Worm (Caenorhabditis elegans) whole organism, young adult: ENCODE measurements around the gene srx-116.

Experiments
- B0261.1 ChIP-seq: sonication (generic microtip); optimal IDR thresholded peaks from 2 replicates; lab custom pipeline; 2016; ENCODE audit warnings: mild to moderate bottlenecking, missing genetic modification characterization, moderate library complexity, missing compliant biosample characterization
- D2030.7 ChIP-seq: fragments of 200-800 bp; sonication (Bioruptor generic); IDR thresholded peaks from 2 replicates; pipeline ENCODE4 v1.3.6; 2022; ENCODE audit warnings: missing genetic modification reagents, missing genetic modification characterization, missing compliant biosample characterization
- F23B12.7 ChIP-seq: sonication (generic microtip); optimal IDR thresholded peaks from 2 replicates; lab custom pipeline; 2017; ENCODE audit warnings: missing genetic modification characterization, mild to moderate bottlenecking, missing compliant biosample characterization, antibody characterized with exemption, moderate library complexity; ENCODE audit not compliant: insufficient read depth
- F57A8.1 ChIP-seq: fragments of 200-800 bp; sonication (Bioruptor generic); optimal IDR thresholded peaks from 2 replicates; lab custom pipeline; 2018; ENCODE audit warnings: mild to moderate bottlenecking, missing genetic modification characterization, moderate library complexity, missing compliant biosample characterization
- Y67H2A.10 ChIP-seq: fragments of 200-800 bp; sonication (Bioruptor generic); conservative IDR thresholded peaks from 2 replicates; pipeline ENCODE4 v1.3.6; 2022; ENCODE audit warnings: missing genetic modification reagents, missing genetic modification characterization, missing compliant biosample characterization
- ZK185.1 ChIP-seq: sonication (generic microtip); optimal IDR thresholded peaks from 2 replicates; lab custom pipeline; 2016; ENCODE audit warnings: mild to moderate bottlenecking, missing genetic modification characterization, missing compliant biosample characterization; ENCODE audit not compliant: poor library complexity, severe bottlenecking
- aptf-2 ChIP-seq: fragments of 200-800 bp; sonication (Bioruptor generic); conservative IDR thresholded peaks from 2 replicates; pipeline ENCODE4 v1.3.6; 2022; ENCODE audit warnings: missing genetic modification reagents, missing genetic modification characterization, missing compliant biosample characterization
- aptf-3 ChIP-seq: fragments of 200-800 bp; sonication (Bioruptor generic); IDR thresholded peaks from 2 replicates; pipeline ENCODE4 v1.3.6; 2022; ENCODE audit warnings: missing genetic modification characterization, missing compliant biosample characterization
- athp-1 ChIP-seq: sonication (generic microtip); optimal IDR thresholded peaks from 2 replicates; lab custom pipeline; 2017; ENCODE audit warnings: mild to moderate bottlenecking, missing genetic modification characterization, missing compliant biosample characterization
- attf-6 ChIP-seq: fragments of 200-800 bp; sonication (Bioruptor generic); IDR thresholded peaks from 2 replicates; pipeline ENCODE4 v1.3.6; 2022; ENCODE audit warnings: missing genetic modification reagents, missing genetic modification characterization, missing compliant biosample characterization
- ccch-3 ChIP-seq: fragments of 200-800 bp; sonication (Bioruptor generic); optimal IDR thresholded peaks from 2 replicates; lab custom pipeline; 2018; ENCODE audit warnings: mild to moderate bottlenecking, missing genetic modification characterization, missing compliant biosample characterization
- cebp-1 ChIP-seq, 2 experiments: fragments of 200-800 bp in 1 of 2; sonication (Bioruptor generic) in 1 of 2; sonication (generic microtip) in 1 of 2; IDR thresholded peaks in 1 of 2; optimal IDR thresholded peaks in 1 of 2; 2 replicates each; pipeline versions ENCODE4 v1.3.6 to Lab custom; 2017 to 2022; ENCODE audit warnings: missing compliant biosample characterization in 2 of 2, missing genetic modification characterization in 2 of 2, mild to moderate bottlenecking in 1 of 2, missing genetic modification reagents in 1 of 2, moderate library complexity in 1 of 2
- cebp-2 ChIP-seq: fragments of 200-800 bp; sonication (Bioruptor generic); IDR thresholded peaks from 2 replicates; pipeline ENCODE4 v1.3.6; 2022; ENCODE audit warnings: missing genetic modification characterization, missing compliant biosample characterization
- ceh-27 ChIP-seq: fragments of 200-800 bp; sonication (Bioruptor generic); optimal IDR thresholded peaks from 2 replicates; lab custom pipeline; 2018; ENCODE audit warnings: mild to moderate bottlenecking, missing genetic modification characterization, moderate library complexity, missing compliant biosample characterization
- ceh-58 ChIP-seq: fragments of 200-800 bp; sonication (Bioruptor generic); IDR thresholded peaks from 2 replicates; pipeline ENCODE4 v1.3.6; 2022; ENCODE audit warnings: missing genetic modification characterization, missing compliant biosample characterization
- egl-44 ChIP-seq: fragments of 200-800 bp; sonication (Bioruptor generic); IDR thresholded peaks from 2 replicates; pipeline ENCODE4 v1.3.6; 2022; ENCODE audit warnings: missing genetic modification reagents, missing genetic modification characterization, missing compliant biosample characterization
- fkh-3 ChIP-seq: sonication (generic microtip); optimal IDR thresholded peaks from 2 replicates; lab custom pipeline; 2016; ENCODE audit warnings: mild to moderate bottlenecking, missing genetic modification characterization, missing compliant biosample characterization
- gei-17 ChIP-seq: fragments of 200-800 bp; sonication (Bioruptor generic); optimal IDR thresholded peaks from 2 replicates; lab custom pipeline; 2018; ENCODE audit warnings: mild to moderate bottlenecking, missing genetic modification characterization, missing compliant biosample characterization
- hlh-12 ChIP-seq: sonication (generic microtip); optimal IDR thresholded peaks from 2 replicates; lab custom pipeline; 2016; ENCODE audit warnings: missing genetic modification characterization, missing compliant biosample characterization
- hlh-26 ChIP-seq: fragments of 200-800 bp; sonication (Bioruptor generic); conservative IDR thresholded peaks from 2 replicates; pipeline ENCODE4 v1.3.6; 2022; ENCODE audit warnings: missing genetic modification reagents, missing genetic modification characterization, missing compliant biosample characterization
- lag-1 ChIP-seq: fragments of 200-800 bp; sonication (Bioruptor generic); IDR thresholded peaks from 2 replicates; pipeline ENCODE4 v1.3.6; 2022; ENCODE audit warnings: missing genetic modification reagents, missing genetic modification characterization, missing compliant biosample characterization
- let-607 ChIP-seq, 2 experiments: fragments of 200-800 bp in 1 of 2; sonication (Bioruptor generic) in 1 of 2; sonication (generic microtip) in 1 of 2; optimal IDR thresholded peaks; 2 replicates each; lab custom pipeline; 2016 to 2018; ENCODE audit warnings: mild to moderate bottlenecking in 2 of 2, missing compliant biosample characterization in 2 of 2, missing genetic modification characterization in 2 of 2, moderate library complexity in 2 of 2, missing genotype in 1 of 2
- lir-1 ChIP-seq: fragments of 200-800 bp; sonication (Bioruptor generic); conservative IDR thresholded peaks from 2 replicates; pipeline ENCODE4 v1.3.6; 2022; ENCODE audit warnings: missing genetic modification reagents, missing genetic modification characterization, missing compliant biosample characterization
- lsl-1 ChIP-seq: fragments of 200-800 bp; sonication (Bioruptor generic); optimal IDR thresholded peaks from 2 replicates; lab custom pipeline; 2018; ENCODE audit warnings: mild to moderate bottlenecking, missing genetic modification characterization, moderate library complexity, missing compliant biosample characterization
- madf-8 ChIP-seq: fragments of 200-800 bp; sonication (Bioruptor generic); conservative IDR thresholded peaks from 2 replicates; pipeline ENCODE4 v1.3.6; 2022; ENCODE audit warnings: missing genetic modification reagents, missing genetic modification characterization, missing compliant biosample characterization
- mxl-1 ChIP-seq: sonication (generic microtip); optimal IDR thresholded peaks from 2 replicates; lab custom pipeline; 2016; ENCODE audit warnings: missing genetic modification characterization, missing compliant biosample characterization
- nfya-1 ChIP-seq: sonication (generic microtip); optimal IDR thresholded peaks from 2 replicates; lab custom pipeline; 2017; ENCODE audit warnings: antibody characterized with exemption, missing compliant biosample characterization, missing genetic modification characterization, borderline replicate concordance; ENCODE audit not compliant: insufficient read depth
- nhr-120 ChIP-seq: fragments of 200-800 bp; sonication (Bioruptor generic); IDR thresholded peaks from 2 replicates; pipeline ENCODE4 v1.3.6; 2022; ENCODE audit warnings: missing genetic modification characterization, missing compliant biosample characterization
- nhr-27 ChIP-seq: fragments of 200-800 bp; sonication (Bioruptor generic); optimal IDR thresholded peaks from 2 replicates; lab custom pipeline; 2018; ENCODE audit warnings: mild to moderate bottlenecking, missing genetic modification characterization, moderate library complexity, missing compliant biosample characterization
- nhr-80 ChIP-seq: sonication (generic microtip); optimal IDR thresholded peaks from 2 replicates; lab custom pipeline; 2016; ENCODE audit warnings: missing genetic modification characterization, missing compliant biosample characterization
- nhr-90 ChIP-seq: sonication (generic microtip); optimal IDR thresholded peaks from 2 replicates; lab custom pipeline; 2016; ENCODE audit warnings: missing genotype, mild to moderate bottlenecking, missing genetic modification characterization, missing compliant biosample characterization
- rpc-1 ChIP-seq, 2 experiments: fragments of 150-350 bp in 1 of 2; sonication (generic microtip) in 1 of 2; optimal IDR thresholded peaks; 2 replicates each; lab custom pipeline; 2014 to 2018; ENCODE audit warnings: missing biosample characterization in 1 of 2, missing genetic modification characterization in 1 of 2, missing genetic modification reagents in 1 of 2, missing genotype in 1 of 2
- snpc-1.3 ChIP-seq: sonication (generic microtip); optimal IDR thresholded peaks from 2 replicates; lab custom pipeline; 2017; ENCODE audit warnings: missing genetic modification characterization, mild to moderate bottlenecking, missing compliant biosample characterization, antibody characterized with exemption, moderate library complexity, missing genotype, missing genetic modification reagents; ENCODE audit not compliant: insufficient read depth
- snpc-4 ChIP-seq, 5 experiments: fragments of 150-350 bp in 1 of 5; sonication (generic microtip) in 4 of 5; optimal IDR thresholded peaks; 2 replicates each; lab custom pipeline; 2014 to 2018; ENCODE audit warnings: missing genetic modification characterization in 5 of 5, missing biosample characterization in 3 of 5, antibody characterized with exemption in 2 of 5, mild to moderate bottlenecking in 2 of 5, missing compliant biosample characterization in 2 of 5, missing genotype in 2 of 5, moderate library complexity in 2 of 5, missing genetic modification reagents in 1 of 5
- somi-1 ChIP-seq: fragments of 200-800 bp; sonication (Bioruptor generic); optimal IDR thresholded peaks from 2 replicates; lab custom pipeline; 2018; ENCODE audit warnings: mild to moderate bottlenecking, missing genetic modification characterization, missing compliant biosample characterization
- tbp1 ChIP-seq: fragments of 200-800 bp; sonication (Bioruptor generic); optimal IDR thresholded peaks from 2 replicates; lab custom pipeline; 2018; ENCODE audit warnings: mild to moderate bottlenecking, missing genetic modification characterization, missing compliant biosample characterization
- tbx-9 ChIP-seq: sonication (generic microtip); optimal IDR thresholded peaks from 2 replicates; lab custom pipeline; 2016; ENCODE audit warnings: borderline replicate concordance, missing genetic modification characterization, inconsistent platforms, missing compliant biosample characterization
- unc-130 ChIP-seq: sonication (generic microtip); optimal IDR thresholded peaks from 2 replicates; lab custom pipeline; 2016; ENCODE audit warnings: missing genetic modification reagents, missing genetic modification characterization, missing compliant biosample characterization
- ztf-18 ChIP-seq: sonication (generic microtip); optimal IDR thresholded peaks from 2 replicates; lab custom pipeline; 2016; ENCODE audit warnings: missing genotype, mild to moderate bottlenecking, missing genetic modification characterization, missing compliant biosample characterization
- ztf-25 ChIP-seq: fragments of 200-800 bp; sonication (Bioruptor generic); IDR thresholded peaks from 2 replicates; pipeline ENCODE4 v1.3.6; 2022; ENCODE audit warnings: missing genetic modification reagents, missing genetic modification characterization, missing compliant biosample characterization
- ztf-28 ChIP-seq: fragments of 200-800 bp; sonication (Bioruptor generic); IDR thresholded peaks from 2 replicates; pipeline ENCODE4 v1.3.6; 2022; ENCODE audit warnings: missing genetic modification reagents, missing genetic modification characterization, missing compliant biosample characterization

The srx-116 gene

DNA sequence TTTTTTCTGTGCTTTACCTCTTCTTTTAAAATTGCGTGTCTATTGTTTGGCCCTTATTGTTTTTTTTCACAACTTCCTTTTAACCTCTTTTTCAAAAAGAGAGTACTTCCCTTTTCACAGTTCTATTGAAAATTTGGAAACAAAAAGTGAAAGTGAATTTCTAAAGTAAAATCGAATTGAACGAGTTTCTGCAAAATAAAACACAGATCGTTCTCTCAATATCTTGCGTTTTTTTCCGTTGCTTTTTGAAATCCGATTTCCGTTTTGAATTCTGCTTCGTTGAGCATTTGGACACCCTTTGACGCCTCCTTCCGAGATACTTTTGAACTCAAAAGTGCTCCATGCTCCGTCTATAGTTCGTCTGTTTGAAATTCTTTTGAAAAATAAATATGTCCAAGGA lies 5.6 kb downstream of the srx-116 start:
- TF ChIP-seq nhr-120 (GFP tag; lab: Robert Waterston, UW) (no peak), B0261.1 (tag; lab: Kevin White, UChicago) (no peak), ztf-28 (GFP tag; lab: Robert Waterston, UW) (no peak), hlh-12 (tag; lab: Kevin White, UChicago) (no peak), D2030.7 (GFP tag; lab: Robert Waterston, UW) (no peak), madf-8 (GFP tag; lab: Robert Waterston, UW) (no peak), hlh-26 (no peak), lag-1 (GFP tag; lab: Robert Waterston, UW) (no peak), lir-1 (no peak), nhr-90 (no peak), nhr-27 (tag; lab: Kevin White, UChicago) (no peak), let-607 (tag; optimal IDR thresholded peaks at IDR 0.05; lab: Kevin White, UChicago) (no peak), ztf-25 (GFP tag; lab: Robert Waterston, UW) (no peak), nhr-80 (tag; lab: Kevin White, UChicago) (no peak), ztf-18 (tag; lab: Kevin White, UChicago) (no peak), gei-17 (GFP tag; lab: Kevin White, UChicago) (no peak), lsl-1 (GFP tag; lab: Kevin White, UChicago) (no peak), tbp1 (GFP tag; lab: Kevin White, UChicago) (no peak)

ce11 chrV:12679292-12679691 lies 8.6 kb downstream of the srx-116 start:
- no peak for TF ChIP-seq cebp-2 (GFP tag; lab: Robert Waterston, UW)
- no peak for TF ChIP-seq ccch-3 (GFP tag; lab: Kevin White, UChicago)
- TF ChIP-seq cebp-1 (GFP tag; IDR thresholded peaks at IDR 0.05; lab: Robert Waterston, UW) = no peak
- no peak for TF ChIP-seq cebp-1 (tag; optimal IDR thresholded peaks at IDR 0.05; lab: Kevin White, UChicago)
- TF ChIP-seq tbx-9 (tag; lab: Kevin White, UChicago) = no peak
- TF ChIP-seq nhr-80 (tag; lab: Kevin White, UChicago) = no peak
- no peak for TF ChIP-seq somi-1 (GFP tag; lab: Kevin White, UChicago)
- no peak for TF ChIP-seq mxl-1
- no peak for TF ChIP-seq egl-44 (GFP tag; lab: Robert Waterston, UW)
- no peak for TF ChIP-seq nhr-27 (tag; lab: Kevin White, UChicago)
- TF ChIP-seq aptf-3 (GFP tag; lab: Robert Waterston, UW) = no peak
- no peak for TF ChIP-seq athp-1 (tag; lab: Kevin White, UChicago)
- TF ChIP-seq rpc-1 (optimal IDR thresholded peaks at IDR 0.05; lab: Kevin White, UChicago) = no peak
- TF ChIP-seq rpc-1 (tag; optimal IDR thresholded peaks at IDR 0.05; lab: Kevin White, UChicago) = no peak
- TF ChIP-seq fkh-3 (tag; lab: Kevin White, UChicago) = no peak

ce11 chrV:12679807-12680206 lies 9.1 kb downstream of the srx-116 start, which contains the start of gene frpr-15:
TSS of gene frpr-15 (plus strand) at chrV:12680107.
- no peak for TF ChIP-seq F57A8.1
- TF ChIP-seq nhr-90 = no peak
- no peak for TF ChIP-seq unc-130 (GFP tag; lab: Kevin White, UChicago)

ce11 chrV:12683205-12683604 lies 12.5 kb downstream of the srx-116 start:
- TF ChIP-seq tbp1 (GFP tag; lab: Kevin White, UChicago) (peak; percentile 88), Y67H2A.10 (no peak), attf-6 (GFP tag; lab: Robert Waterston, UW) (no peak), aptf-2 (GFP tag; lab: Robert Waterston, UW) (no peak), snpc-1.3 (tag; lab: Kevin White, UChicago) (peak; percentile 40), nfya-1 (tag; lab: Kevin White, UChicago) (no peak), mxl-1 (peak; percentile 29), F23B12.7 (tag; lab: Kevin White, UChicago) (peak; percentile 51), ztf-18 (tag; lab: Kevin White, UChicago) (peak; percentile 50), rpc-1 (optimal IDR thresholded peaks at IDR 0.05; lab: Kevin White, UChicago) (peak; percentile 57), rpc-1 (tag; optimal IDR thresholded peaks at IDR 0.05; lab: Kevin White, UChicago) (peak; percentile 81), ceh-58 (GFP tag; lab: Robert Waterston, UW) (no peak), tbx-9 (tag; lab: Kevin White, UChicago) (no peak), snpc-4 (GFP tag; optimal IDR thresholded peaks at IDR 0.05; lab: Kevin White, UChicago) (no peak), snpc-4 (tag; optimal IDR thresholded peaks at IDR 0.05; lab: Kevin White, UChicago) (peak in 1 of 4 experiments; percentile 19), ceh-27 (GFP tag; lab: Kevin White, UChicago) (peak; percentile 1), ZK185.1 (peak; percentile 18)
